Worm (Caenorhabditis elegans) whole organism, L2 larva: Measurements from ENCODE around the gene jmjd-5.

Experiments used
- dmd-4 ChIP-seq: sonication (generic microtip); optimal IDR thresholded peaks from 2 replicates; lab custom pipeline; 2017; ENCODE audit warnings: missing biosample characterization, missing genetic modification characterization
- fos-1 ChIP-seq: fragments of 150-350 bp; optimal IDR thresholded peaks from 2 replicates; lab custom pipeline; 2014; ENCODE audit warnings: missing biosample characterization, missing genetic modification characterization
- lin-39 ChIP-seq: fragments of 150-350 bp; optimal IDR thresholded peaks from 2 replicates; lab custom pipeline; 2014; ENCODE audit warnings: missing biosample characterization, missing genetic modification reagents, missing genetic modification characterization
- mab-5 ChIP-seq: fragments of 150-350 bp; optimal IDR thresholded peaks from 2 replicates; lab custom pipeline; 2014; ENCODE audit warnings: missing biosample characterization, missing genetic modification characterization
- nhr-11 ChIP-seq: fragments of 150-350 bp; optimal IDR thresholded peaks from 2 replicates; lab custom pipeline; 2014; ENCODE audit warnings: missing biosample characterization, missing genetic modification characterization
- nhr-6 ChIP-seq: fragments of 150-350 bp; optimal IDR thresholded peaks from 2 replicates; lab custom pipeline; 2014; ENCODE audit warnings: missing biosample characterization, missing genetic modification characterization
- nhr-77 ChIP-seq: fragments of 150-350 bp; optimal IDR thresholded peaks from 2 replicates; lab custom pipeline; 2014; ENCODE audit warnings: missing biosample characterization, missing genetic modification characterization
- snpc-4 ChIP-seq: fragments of 150-350 bp; optimal IDR thresholded peaks from 2 replicates; lab custom pipeline; 2014; ENCODE audit warnings: missing biosample characterization, missing genetic modification characterization
- unc-62 ChIP-seq: fragments of 150-350 bp; optimal IDR thresholded peaks from 2 replicates; lab custom pipeline; 2014; ENCODE audit warnings: missing biosample characterization, missing genetic modification reagents, missing genetic modification characterization

- no peak for TF ChIP-seq nhr-6 (tag; lab: Kevin White, UChicago)
- TF ChIP-seq fos-1 (tag; lab: Kevin White, UChicago): no peak
- no peak for TF ChIP-seq mab-5 (tag; lab: Kevin White, UChicago)
- no peak for TF ChIP-seq unc-62 (GFP tag; lab: Kevin White, UChicago)
- no peak for TF ChIP-seq nhr-11 (tag; lab: Kevin White, UChicago)
- no peak for TF ChIP-seq nhr-77 (tag; lab: Kevin White, UChicago)
- no peak for TF ChIP-seq lin-39 (tag; lab: Kevin White, UChicago)
- TF ChIP-seq dmd-4 (tag; lab: Kevin White, UChicago): no peak
- TF ChIP-seq snpc-4 (tag; lab: Kevin White, UChicago): no peak
These were observed 50.3 kb downstream of the jmjd-5 start, which contains the start of gene gpa-1 for ce11 chrV:11177577-11177976.
